Fruit fly (Drosophila melanogaster) whole organism, embryonic: ENCODE measurements around the gene QIL1.
A peak's percentile ranks its signal among the peaks of the same experiment; 100 is the strongest.

ENCODE experiments used
- CG10274 ChIP-seq: fragments of 200-800 bp; sonication (Bioruptor generic); optimal IDR thresholded peaks from 3 replicates; lab custom pipeline; 2017; ENCODE audit warnings: missing biosample characterization, mild to moderate bottlenecking, missing genetic modification characterization
- CG11504 ChIP-seq: fragments of 200-800 bp; sonication (Bioruptor generic); optimal IDR thresholded peaks from 3 replicates; lab custom pipeline; 2019; ENCODE audit warnings: missing biosample characterization, mild to moderate bottlenecking, missing genetic modification characterization, moderate library complexity
- CG11696 ChIP-seq: fragments of 200-800 bp; sonication (Bioruptor generic); IDR thresholded peaks from 2 replicates; pipeline ENCODE4 v1.3.6; 2022; ENCODE audit warnings: missing biosample characterization, missing genetic modification characterization
- CG13296 ChIP-seq: fragments of 200-800 bp; sonication (Bioruptor generic); optimal IDR thresholded peaks from 3 replicates; lab custom pipeline; 2018; ENCODE audit warnings: missing biosample characterization, mild to moderate bottlenecking, missing genetic modification characterization
- CG13894 ChIP-seq: fragments of 200-800 bp; sonication (Bioruptor generic); optimal IDR thresholded peaks from 3 replicates; lab custom pipeline; 2018; ENCODE audit warnings: missing biosample characterization, mild to moderate bottlenecking, missing genetic modification characterization, moderate library complexity
- CG14014 ChIP-seq: fragments of 200-800 bp; sonication (Bioruptor generic); IDR thresholded peaks from 2 replicates; pipeline ENCODE4 v1.3.6; 2022; ENCODE audit warnings: missing biosample characterization, missing genetic modification characterization
- CG15601 ChIP-seq: fragments of 200-800 bp; sonication (Bioruptor generic); optimal IDR thresholded peaks from 3 replicates; lab custom pipeline; 2019; ENCODE audit warnings: missing biosample characterization, mild to moderate bottlenecking, missing genetic modification characterization, moderate library complexity
- CG1602 ChIP-seq: fragments of 200-800 bp; sonication (Bioruptor generic); optimal IDR thresholded peaks from 3 replicates; lab custom pipeline; 2016; ENCODE audit warnings: missing biosample characterization, missing genetic modification characterization
- CG17186 ChIP-seq: fragments of 200-800 bp; sonication (Bioruptor generic); optimal IDR thresholded peaks from 3 replicates; lab custom pipeline; 2017; ENCODE audit warnings: missing biosample characterization, missing genetic modification reagents, missing genetic modification characterization
- CG17361 ChIP-seq: fragments of 200-800 bp; sonication (Bioruptor generic); IDR thresholded peaks from 3 replicates; pipeline ENCODE4 v1.3.6; 2022; ENCODE audit warnings: missing biosample characterization, missing genetic modification characterization
- CG31365 ChIP-seq: fragments of 200-800 bp; sonication (Bioruptor generic); optimal IDR thresholded peaks from 2 replicates; lab custom pipeline; 2018; ENCODE audit warnings: missing biosample characterization, mild to moderate bottlenecking, missing genetic modification characterization
- CG33213 ChIP-seq: fragments of 200-800 bp; sonication (Bioruptor generic); optimal IDR thresholded peaks from 3 replicates; lab custom pipeline; 2016; ENCODE audit warnings: missing biosample characterization, missing genetic modification characterization
- CG3407 ChIP-seq: fragments of 200-800 bp; sonication (Bioruptor generic); optimal IDR thresholded peaks from 2 replicates; lab custom pipeline; 2018; ENCODE audit warnings: missing biosample characterization, mild to moderate bottlenecking, missing genetic modification characterization
- CG4282 ChIP-seq: fragments of 200-800 bp; sonication (Bioruptor generic); optimal IDR thresholded peaks from 2 replicates; lab custom pipeline; 2016; ENCODE audit warnings: missing biosample characterization, missing genetic modification characterization
- CG4424 ChIP-seq: fragments of 200-800 bp; sonication (Bioruptor generic); optimal IDR thresholded peaks from 3 replicates; lab custom pipeline; 2016; ENCODE audit warnings: missing biosample characterization, missing genetic modification characterization
- CG7357 ChIP-seq: fragments of 200-800 bp; sonication (Bioruptor generic); IDR thresholded peaks from 3 replicates; pipeline ENCODE4 v1.3.6; 2022; ENCODE audit warnings: missing biosample characterization, missing genetic modification characterization
- CG7987 ChIP-seq: fragments of 200-800 bp; sonication (Bioruptor generic); optimal IDR thresholded peaks from 2 replicates; lab custom pipeline; 2018; ENCODE audit warnings: missing biosample characterization, mild to moderate bottlenecking, missing genetic modification characterization, moderate library complexity
- CG9932 ChIP-seq: fragments of 200-800 bp; sonication (Bioruptor generic); IDR thresholded peaks from 2 replicates; pipeline ENCODE4 v1.3.6; 2022; ENCODE audit warnings: missing biosample characterization, missing genetic modification characterization
- Doc2 ChIP-seq: fragments of 200-800 bp; sonication (Bioruptor generic); IDR thresholded peaks from 2 replicates; pipeline ENCODE4 v1.3.6; 2022; ENCODE audit warnings: missing biosample characterization, missing genetic modification characterization
- Eip74EF ChIP-seq, 2 experiments: fragments of 200-800 bp in 1 of 2; fragments of >200 bp in 1 of 2; sonication (Bioruptor generic) in 1 of 2; optimal IDR thresholded peaks; 2 replicates each; lab custom pipeline; 2017 to 2019; ENCODE audit warnings: missing biosample characterization in 2 of 2, missing genetic modification characterization in 2 of 2, mild to moderate bottlenecking in 1 of 2, moderate library complexity in 1 of 2
- Fer3 ChIP-seq: fragments of 200-800 bp; sonication (Bioruptor generic); optimal IDR thresholded peaks from 2 replicates; lab custom pipeline; 2018; ENCODE audit warnings: missing biosample characterization, mild to moderate bottlenecking, missing genetic modification characterization, moderate library complexity
- HLH3B ChIP-seq: fragments of 200-800 bp; sonication (Bioruptor generic); IDR thresholded peaks from 2 replicates; pipeline ENCODE4 v1.3.6; 2022; ENCODE audit warnings: missing biosample characterization, missing genetic modification characterization
- Lhr ChIP-seq: fragments of 200-800 bp; sonication (Bioruptor generic); optimal IDR thresholded peaks from 3 replicates; lab custom pipeline; 2017; ENCODE audit warnings: mild to moderate bottlenecking, missing biosample characterization, missing genetic modification reagents, missing genetic modification characterization
- MBD-R2 ChIP-seq: fragments of 200-800 bp; sonication (Bioruptor generic); IDR thresholded peaks from 2 replicates; pipeline ENCODE4 v1.3.6; 2022; ENCODE audit warnings: missing biosample characterization, missing genetic modification characterization
- Mes4 ChIP-seq: fragments of 200-800 bp; sonication (Bioruptor generic); optimal IDR thresholded peaks from 2 replicates; lab custom pipeline; 2016; ENCODE audit warnings: missing biosample characterization, missing genetic modification characterization
- Nf-YB ChIP-seq: fragments of 200-800 bp; sonication (Bioruptor generic); optimal IDR thresholded peaks from 3 replicates; lab custom pipeline; 2019; ENCODE audit warnings: missing biosample characterization, mild to moderate bottlenecking, missing genetic modification characterization, moderate library complexity
- Pdp1 ChIP-seq, 2 experiments: fragments of 200-800 bp; sonication (Bioruptor generic); optimal IDR thresholded peaks; 3 replicates each; lab custom pipeline; 2016; ENCODE audit warnings: missing biosample characterization in 2 of 2, missing genetic modification characterization in 2 of 2, mild to moderate bottlenecking in 1 of 2, moderate library complexity in 1 of 2
- YL-1 ChIP-seq: fragments of 200-800 bp; sonication (Bioruptor generic); optimal IDR thresholded peaks from 3 replicates; lab custom pipeline; 2017; ENCODE audit warnings: missing biosample characterization, mild to moderate bottlenecking, missing genetic modification characterization
- ac ChIP-seq: fragments of 200-800 bp; sonication (Bioruptor generic); optimal IDR thresholded peaks from 3 replicates; lab custom pipeline; 2017; ENCODE audit warnings: missing biosample characterization, mild to moderate bottlenecking, missing genetic modification characterization
- bcd ChIP-seq: fragments of 200-800 bp; sonication (Bioruptor generic); optimal IDR thresholded peaks from 2 replicates; lab custom pipeline; 2017; ENCODE audit warnings: missing biosample characterization, mild to moderate bottlenecking, missing genetic modification characterization
- ftz-f1 ChIP-seq: fragments of 200-800 bp; sonication (Bioruptor generic); optimal IDR thresholded peaks from 2 replicates; lab custom pipeline; 2016; ENCODE audit warnings: missing biosample characterization, missing genetic modification characterization
- grn ChIP-seq: fragments of 200-800 bp; sonication (Bioruptor generic); optimal IDR thresholded peaks from 3 replicates; lab custom pipeline; 2017; ENCODE audit warnings: missing biosample characterization, missing genetic modification characterization
- h ChIP-seq: fragments of >200 bp; optimal IDR thresholded peaks from 2 replicates; lab custom pipeline; 2017
- her ChIP-seq: fragments of 200-800 bp; sonication (Bioruptor generic); optimal IDR thresholded peaks from 2 replicates; lab custom pipeline; 2016; ENCODE audit warnings: missing biosample characterization, missing genetic modification characterization
- kah ChIP-seq: fragments of 200-800 bp; sonication (Bioruptor generic); optimal IDR thresholded peaks from 2 replicates; lab custom pipeline; 2018; ENCODE audit warnings: missing biosample characterization, mild to moderate bottlenecking, missing genetic modification characterization
- lilli ChIP-seq: fragments of 200-800 bp; sonication (Bioruptor generic); optimal IDR thresholded peaks from 3 replicates; lab custom pipeline; 2016; ENCODE audit warnings: missing biosample characterization, missing genetic modification characterization
- onecut ChIP-seq: fragments of 200-800 bp; sonication (Bioruptor generic); IDR thresholded peaks from 2 replicates; pipeline ENCODE4 v1.3.6; 2022; ENCODE audit warnings: missing biosample characterization, missing genetic modification characterization
- otp ChIP-seq: fragments of 200-800 bp; sonication (Bioruptor generic); IDR thresholded peaks from 3 replicates; pipeline ENCODE4, ENCODE4 v1.3.6; 2022; ENCODE audit warnings: missing biosample characterization, missing genetic modification characterization
- pan ChIP-seq, 4 experiments: fragments of >200 bp in 3 of 4; fragments of 200-800 bp in 1 of 4; sonication (Bioruptor generic) in 1 of 4; optimal IDR thresholded peaks in 3 of 4; IDR thresholded peaks in 1 of 4; 2 replicates each; pipeline versions ENCODE4 v1.3.6 to Lab custom; 2017 to 2022; ENCODE audit warnings: missing biosample characterization in 2 of 4, missing genetic modification characterization in 2 of 4, mixed read lengths in 1 of 4
- pb ChIP-seq: fragments of 200-800 bp; sonication (Bioruptor generic); optimal IDR thresholded peaks from 3 replicates; lab custom pipeline; 2016; ENCODE audit warnings: missing biosample characterization, missing genetic modification characterization
- phol ChIP-seq: fragments of 200-800 bp; sonication (Bioruptor generic); optimal IDR thresholded peaks from 3 replicates; lab custom pipeline; 2018; ENCODE audit warnings: missing biosample characterization, mild to moderate bottlenecking, missing genetic modification characterization, moderate library complexity
- prd ChIP-seq, 3 experiments: fragments of >200 bp in 2 of 3; fragments of 200-800 bp in 1 of 3; sonication (Bioruptor generic) in 1 of 3; optimal IDR thresholded peaks in 2 of 3; IDR thresholded peaks in 1 of 3; 2 replicates in 2 of 3; 3 replicates in 1 of 3; pipeline versions ENCODE4 v1.3.6 to Lab custom; 2017 to 2022; ENCODE audit warnings: missing biosample characterization in 1 of 3, missing genetic modification characterization in 1 of 3
- repo ChIP-seq: fragments of 200-800 bp; sonication (Bioruptor generic); optimal IDR thresholded peaks from 2 replicates; lab custom pipeline; 2016; ENCODE audit warnings: missing biosample characterization, missing genetic modification characterization
- scrt ChIP-seq: fragments of 200-800 bp; sonication (Bioruptor generic); optimal IDR thresholded peaks from 2 replicates; lab custom pipeline; 2018; ENCODE audit warnings: missing biosample characterization, mild to moderate bottlenecking, missing genetic modification characterization, moderate library complexity
- sens-2 ChIP-seq: fragments of 200-800 bp; sonication (Bioruptor generic); IDR thresholded peaks from 2 replicates; pipeline ENCODE4 v1.3.6; 2022; ENCODE audit warnings: missing biosample characterization, missing genetic modification characterization
- shn ChIP-seq: fragments of 200-800 bp; sonication (Bioruptor generic); optimal IDR thresholded peaks from 3 replicates; lab custom pipeline; 2016; ENCODE audit warnings: missing biosample characterization, missing genetic modification characterization
- sim ChIP-seq: fragments of 200-800 bp; sonication (Bioruptor generic); IDR thresholded peaks from 2 replicates; pipeline ENCODE4 v1.3.6; 2022; ENCODE audit warnings: missing biosample characterization, missing genetic modification characterization
- twi ChIP-seq: fragments of 200-800 bp; optimal IDR thresholded peaks from 2 replicates; lab custom pipeline; 2019; ENCODE audit warnings: missing biosample characterization, mild to moderate bottlenecking, missing genetic modification characterization, moderate library complexity
- vnd ChIP-seq: fragments of 200-800 bp; sonication (Bioruptor generic); IDR thresholded peaks from 3 replicates; pipeline ENCODE4 v1.3.6; 2022; ENCODE audit warnings: missing biosample characterization, missing genetic modification characterization; ENCODE audit not compliant: partially characterized antibody
- z ChIP-seq: fragments of 200-800 bp; sonication (Bioruptor generic); IDR thresholded peaks from 3 replicates; pipeline ENCODE4 v1.3.6; 2022; ENCODE audit warnings: missing biosample characterization, missing genetic modification characterization

QIL1 gene

dm6 chr3L:17433555-17433954, 32.2 kb upstream of the QIL1 start, which contains the start of the genes Coq4 and CG32176 (continued):
- peak; percentile 92 for TF ChIP-seq sim (GFP tag; lab: Robert Waterston, UW)
- TF ChIP-seq prd (optimal IDR thresholded peaks at IDR 0.05; lab: Kevin White, UChicago), result no peak
- TF ChIP-seq prd (GFP tag; IDR thresholded peaks at IDR 0.05; lab: Robert Waterston, UW), result peak; percentile 99
- TF ChIP-seq otp (GFP tag; lab: Robert Waterston, UW), result peak; percentile 98
- TF ChIP-seq Lhr (GFP tag; lab: Kevin White, UChicago), result peak; percentile 91
- peak; percentile 89 for TF ChIP-seq scrt (GFP tag; lab: Kevin White, UChicago)
- peak; percentile 63; the same call in 2 of the 3 replicates for TF ChIP-seq vnd (GFP tag; lab: Robert Waterston, UW)
- peak; percentile 88 for TF ChIP-seq CG10274
- peak; percentile 90 for TF ChIP-seq kah
- TF ChIP-seq Doc2 (GFP tag; lab: Robert Waterston, UW), result peak; percentile 95
- peak; percentile 93 for TF ChIP-seq twi (tag; lab: Kevin White, UChicago)
- peak; percentile 99 for TF ChIP-seq CG4282 (GFP tag; lab: Kevin White, UChicago)
- peak; percentile 96 for TF ChIP-seq Mes4 (GFP tag; lab: Kevin White, UChicago)
- TF ChIP-seq CG9932 (GFP tag; lab: Robert Waterston, UW), result peak; percentile 99
- peak; percentile 99 for TF ChIP-seq MBD-R2
- TF ChIP-seq CG33213, result peak; percentile 97
- peak in 1 of 2 experiments; percentile 89 for TF ChIP-seq Eip74EF (GFP tag; optimal IDR thresholded peaks at IDR 0.05; lab: Kevin White, UChicago)
- TF ChIP-seq CG11696 (GFP tag; lab: Robert Waterston, UW), result peak; percentile 87
- peak; percentile 88 for TF ChIP-seq ac (GFP tag; lab: Kevin White, UChicago)
- peak; percentile 94 for TF ChIP-seq CG7357 (GFP tag; lab: Robert Waterston, UW)
- TF ChIP-seq onecut (GFP tag; lab: Robert Waterston, UW), result peak; percentile 93
- peak; percentile 97 for TF ChIP-seq HLH3B (GFP tag; lab: Robert Waterston, UW)
- TF ChIP-seq lilli, result peak; percentile 100
- TF ChIP-seq Nf-YB (GFP tag; lab: Kevin White, UChicago), result peak; percentile 84
- peak; percentile 95 for TF ChIP-seq CG7987
- peak; percentile 99 for TF ChIP-seq Fer3 (tag; lab: Kevin White, UChicago)
- TF ChIP-seq phol (tag; lab: Kevin White, UChicago), result peak; percentile 97
- peak; percentile 96 for TF ChIP-seq her (GFP tag; lab: Kevin White, UChicago)
- TF ChIP-seq pb (GFP tag; lab: Kevin White, UChicago), result peak; percentile 95
- TF ChIP-seq h (lab: Kevin White, UChicago), result no peak
- TF ChIP-seq grn (GFP tag; lab: Kevin White, UChicago), result peak; percentile 75
- peak; percentile 97 for TF ChIP-seq CG17361 (GFP tag; lab: Robert Waterston, UW)
- TF ChIP-seq shn (GFP tag; lab: Kevin White, UChicago), result peak; percentile 99
- TF ChIP-seq bcd, result peak; percentile 98
- TF ChIP-seq CG31365 (tag; lab: Kevin White, UChicago), result peak; percentile 85
- peak; percentile 98 for TF ChIP-seq CG1602 (GFP tag; lab: Kevin White, UChicago)
- TF ChIP-seq CG13894 (tag; lab: Kevin White, UChicago), result peak; percentile 96
- peak; percentile 70; the same call in 2 of the 3 replicates for TF ChIP-seq z
- peak; percentile 96 for TF ChIP-seq repo (GFP tag; lab: Kevin White, UChicago)
- peak; percentile 91 for TF ChIP-seq YL-1 (GFP tag; lab: Kevin White, UChicago)
- TF ChIP-seq CG17186 (GFP tag; lab: Kevin White, UChicago), result peak; percentile 74
- TF ChIP-seq CG14014, result peak; percentile 98
- peak; percentile 95 for TF ChIP-seq CG13296 (GFP tag; lab: Kevin White, UChicago)
- TF ChIP-seq CG4424 (GFP tag; lab: Kevin White, UChicago), result peak; percentile 99
- peak; percentile 93 for TF ChIP-seq CG3407 (GFP tag; lab: Kevin White, UChicago)
- peak; percentile 96 for TF ChIP-seq sens-2 (GFP tag; lab: Robert Waterston, UW)
- peak; percentile 82 for TF ChIP-seq ftz-f1 (GFP tag; lab: Kevin White, UChicago)
- TF ChIP-seq Pdp1 (GFP tag; optimal IDR thresholded peaks at IDR 0.05; lab: Kevin White, UChicago), result peak; percentile 96 to 99
- peak; percentile 94 for TF ChIP-seq CG15601 (tag; lab: Kevin White, UChicago)
- no peak for TF ChIP-seq pan (optimal IDR thresholded peaks at IDR 0.05; lab: Kevin White, UChicago)
- TF ChIP-seq pan (GFP tag; optimal IDR thresholded peaks at IDR 0.05 in 1 of 2, IDR thresholded peaks at IDR 0.05 in 1 of 2), result peak in 1 of 2 experiments; percentile 99
- peak; percentile 96 for TF ChIP-seq CG11504 (tag; lab: Kevin White, UChicago)
